Fruit fly (Drosophila melanogaster) whole organism, embryonic: ENCODE results near the gene SCaMC.

Experiments
- CG12391 ChIP-seq: fragments of 200-800 bp; sonication (Bioruptor generic); optimal IDR thresholded peaks from 3 replicates; lab custom pipeline; 2018; ENCODE audit warnings: missing biosample characterization, mild to moderate bottlenecking, missing genetic modification characterization, moderate library complexity
- Side ChIP-seq: fragments of 200-800 bp; sonication (Bioruptor generic); optimal IDR thresholded peaks from 2 replicates; lab custom pipeline; 2016; ENCODE audit warnings: missing biosample characterization, missing genetic modification characterization
- al ChIP-seq: fragments of 200-800 bp; sonication (Bioruptor generic); IDR thresholded peaks from 2 replicates; pipeline ENCODE4 v1.3.6; 2022; ENCODE audit warnings: missing biosample characterization, missing genetic modification characterization
- fu2 ChIP-seq: fragments of 200-800 bp; sonication (Bioruptor generic); optimal IDR thresholded peaks from 2 replicates; lab custom pipeline; 2016; ENCODE audit warnings: missing biosample characterization, missing genetic modification characterization
- zfh1 ChIP-seq: fragments of 200-800 bp; sonication (Bioruptor generic); IDR thresholded peaks from 3 replicates; pipeline ENCODE4 v1.3.6; 2022; ENCODE audit warnings: missing biosample characterization, missing genetic modification characterization

DNA sequence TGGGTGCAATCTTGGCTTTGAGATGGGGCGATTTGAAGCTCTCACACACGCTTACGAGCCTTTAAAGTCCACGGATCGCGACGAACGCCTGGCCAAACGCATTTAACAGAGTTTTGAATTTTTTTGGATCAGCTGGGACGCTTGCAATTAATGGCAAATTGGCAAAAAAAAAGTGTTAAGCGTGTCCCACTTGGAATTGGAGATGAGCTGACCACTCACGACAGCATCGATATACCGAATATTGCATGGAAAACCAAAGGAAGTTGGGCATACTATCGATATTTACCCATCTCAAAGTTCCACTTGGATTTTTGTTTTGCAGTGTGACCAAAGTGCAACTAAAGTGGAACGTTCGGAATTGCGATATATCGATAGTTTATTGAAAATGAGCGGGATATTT is 2.7 kb upstream of the SCaMC start, which contains the start of gene ArfGAP1:
- TF ChIP-seq al, result no peak
- TF ChIP-seq CG12391 (tag; lab: Kevin White, UChicago), result no peak
- no peak for TF ChIP-seq Side (GFP tag; lab: Kevin White, UChicago)
- no peak for TF ChIP-seq fu2
- TF ChIP-seq zfh1 (GFP tag; lab: Robert Waterston, UW), result no peak
